Fruit fly (Drosophila melanogaster) whole organism, embryonic: ENCODE measurements around the gene CG9166.

Source experiments
- ATbp ChIP-seq: fragments of 200-800 bp; sonication (Bioruptor generic); optimal IDR thresholded peaks from 2 replicates; lab custom pipeline; 2017; ENCODE audit warnings: missing biosample characterization, mild to moderate bottlenecking, missing genetic modification characterization, missing genetic modification reagents
- B-H1 ChIP-seq: fragments of 200-800 bp; sonication (Bioruptor generic); IDR thresholded peaks from 3 replicates; pipeline ENCODE4 v1.3.6; 2022; ENCODE audit warnings: missing biosample characterization, missing genetic modification characterization
- CG10209 ChIP-seq: fragments of 200-800 bp; sonication (Bioruptor generic); optimal IDR thresholded peaks from 3 replicates; lab custom pipeline; 2017; ENCODE audit warnings: missing biosample characterization, mild to moderate bottlenecking, missing genetic modification characterization, missing genetic modification reagents
- CG12104 ChIP-seq: fragments of 200-800 bp; sonication (Bioruptor generic); optimal IDR thresholded peaks from 3 replicates; lab custom pipeline; 2016; ENCODE audit warnings: missing biosample characterization, missing genetic modification characterization
- CG12219 ChIP-seq: fragments of 200-800 bp; sonication (Bioruptor generic); optimal IDR thresholded peaks from 3 replicates; lab custom pipeline; 2018; ENCODE audit warnings: missing biosample characterization, mild to moderate bottlenecking, missing genetic modification characterization
- CG12236 ChIP-seq: fragments of 200-800 bp; sonication (Bioruptor generic); optimal IDR thresholded peaks from 2 replicates; lab custom pipeline; 2016; ENCODE audit warnings: missing biosample characterization, missing genetic modification characterization
- CG1233 ChIP-seq: fragments of 200-800 bp; sonication (Bioruptor generic); optimal IDR thresholded peaks from 4 replicates; lab custom pipeline; 2018; ENCODE audit warnings: missing biosample characterization, mild to moderate bottlenecking, missing genetic modification characterization
- CG12769 ChIP-seq: fragments of 200-800 bp; sonication (Bioruptor generic); optimal IDR thresholded peaks from 2 replicates; lab custom pipeline; 2019; ENCODE audit warnings: missing biosample characterization, mild to moderate bottlenecking, missing genetic modification characterization, moderate library complexity
- CG13424 ChIP-seq: fragments of 200-800 bp; sonication (Bioruptor generic); optimal IDR thresholded peaks from 2 replicates; lab custom pipeline; 2019; ENCODE audit warnings: missing biosample characterization, mild to moderate bottlenecking, missing genetic modification characterization, moderate library complexity
- CG13894 ChIP-seq: fragments of 200-800 bp; sonication (Bioruptor generic); optimal IDR thresholded peaks from 3 replicates; lab custom pipeline; 2018; ENCODE audit warnings: missing biosample characterization, mild to moderate bottlenecking, missing genetic modification characterization, moderate library complexity
- CG33557 ChIP-seq: fragments of 200-800 bp; sonication (Bioruptor generic); optimal IDR thresholded peaks from 2 replicates; lab custom pipeline; 2019; ENCODE audit warnings: missing biosample characterization, mild to moderate bottlenecking, missing genetic modification characterization, moderate library complexity
- CG6254 ChIP-seq: fragments of 200-800 bp; sonication (Bioruptor generic); optimal IDR thresholded peaks from 3 replicates; lab custom pipeline; 2017; ENCODE audit warnings: mild to moderate bottlenecking, missing biosample characterization, missing genetic modification reagents, missing genetic modification characterization
- CG6689 ChIP-seq: fragments of 200-800 bp; sonication (Bioruptor generic); IDR thresholded peaks from 2 replicates; pipeline ENCODE4 v1.3.6; 2022; ENCODE audit warnings: missing biosample characterization, missing genetic modification characterization
- CG7556 ChIP-seq: fragments of 200-800 bp; sonication (Bioruptor generic); optimal IDR thresholded peaks from 2 replicates; lab custom pipeline; 2017; ENCODE audit warnings: missing biosample characterization, mild to moderate bottlenecking, missing genetic modification characterization
- CG8388 ChIP-seq: fragments of 200-800 bp; sonication (Bioruptor generic); optimal IDR thresholded peaks from 2 replicates; lab custom pipeline; 2019; ENCODE audit warnings: missing biosample characterization, mild to moderate bottlenecking, missing genetic modification characterization, moderate library complexity
- Dbx ChIP-seq: fragments of 200-800 bp; sonication (Bioruptor generic); IDR thresholded peaks from 3 replicates; pipeline ENCODE4 v1.3.6; 2022; ENCODE audit warnings: missing biosample characterization, missing genetic modification characterization
- E2f2 ChIP-seq: fragments of 200-800 bp; sonication (Bioruptor generic); IDR thresholded peaks from 2 replicates; pipeline ENCODE4 v1.3.6; 2022; ENCODE audit warnings: missing biosample characterization, missing genetic modification characterization
- Ets65A ChIP-seq: fragments of 200-800 bp; sonication (Bioruptor generic); peaks from one replicate; lab custom pipeline; 2016; ENCODE audit warnings: missing biosample characterization, missing genetic modification characterization
- HLH3B ChIP-seq: fragments of 200-800 bp; sonication (Bioruptor generic); IDR thresholded peaks from 2 replicates; pipeline ENCODE4 v1.3.6; 2022; ENCODE audit warnings: missing biosample characterization, missing genetic modification characterization
- Hr51 ChIP-seq, 2 experiments: fragments of 200-800 bp; sonication (Bioruptor generic); optimal IDR thresholded peaks; 2 replicates in 1 of 2; 3 replicates in 1 of 2; lab custom pipeline; 2016 to 2018; ENCODE audit warnings: missing biosample characterization in 2 of 2, missing genetic modification characterization in 2 of 2, mild to moderate bottlenecking in 1 of 2, moderate library complexity in 1 of 2
- Hsf ChIP-seq: fragments of 200-800 bp; sonication (Bioruptor generic); optimal IDR thresholded peaks from 3 replicates; lab custom pipeline; 2016; ENCODE audit warnings: missing biosample characterization, missing genetic modification characterization
- Med ChIP-seq: fragments of 200-800 bp; sonication (Bioruptor generic); peaks from one replicate; lab custom pipeline; 2016; ENCODE audit warnings: missing biosample characterization, missing genetic modification characterization, mild to moderate bottlenecking, inconsistent platforms, moderate library complexity
- Nf-YB ChIP-seq: fragments of 200-800 bp; sonication (Bioruptor generic); optimal IDR thresholded peaks from 3 replicates; lab custom pipeline; 2019; ENCODE audit warnings: missing biosample characterization, mild to moderate bottlenecking, missing genetic modification characterization, moderate library complexity
- Optix ChIP-seq: fragments of 200-800 bp; sonication (Bioruptor generic); IDR thresholded peaks from 3 replicates; pipeline ENCODE4 v1.3.6; 2022; ENCODE audit warnings: missing biosample characterization, missing genetic modification characterization
- Rfx ChIP-seq: fragments of 200-800 bp; sonication (Bioruptor generic); IDR thresholded peaks from 2 replicates; pipeline ENCODE4 v1.3.6; 2022; ENCODE audit warnings: missing biosample characterization, missing genetic modification characterization
- abd-A ChIP-seq: fragments of 200-800 bp; sonication (Bioruptor generic); optimal IDR thresholded peaks from 3 replicates; lab custom pipeline; 2019; ENCODE audit warnings: missing biosample characterization, mild to moderate bottlenecking, missing genetic modification characterization, moderate library complexity
- bcd ChIP-seq: fragments of 200-800 bp; sonication (Bioruptor generic); optimal IDR thresholded peaks from 2 replicates; lab custom pipeline; 2017; ENCODE audit warnings: missing biosample characterization, mild to moderate bottlenecking, missing genetic modification characterization
- bsh ChIP-seq, 2 experiments: fragments of 200-800 bp; sonication (Bioruptor generic); optimal IDR thresholded peaks; 2 replicates each; lab custom pipeline; 2017 to 2018; ENCODE audit warnings: mild to moderate bottlenecking in 2 of 2, missing biosample characterization in 2 of 2, missing genetic modification characterization in 2 of 2, moderate library complexity in 1 of 2
- chif ChIP-seq, 2 experiments: fragments of 200-800 bp; sonication (Bioruptor generic); optimal IDR thresholded peaks; 3 replicates each; lab custom pipeline; 2016; ENCODE audit warnings: missing biosample characterization in 2 of 2, missing genetic modification characterization in 2 of 2
- chinmo ChIP-seq: fragments of 200-800 bp; sonication (Bioruptor generic); IDR thresholded peaks from 4 replicates; pipeline ENCODE4 v1.3.6; 2022; ENCODE audit warnings: missing biosample characterization, missing genetic modification characterization; ENCODE audit not compliant: partially characterized antibody
- ci ChIP-seq: fragments of 200-800 bp; sonication (Bioruptor generic); IDR thresholded peaks from 3 replicates; pipeline ENCODE4 v1.3.6; 2022; ENCODE audit warnings: missing biosample characterization, missing genetic modification characterization
- gem ChIP-seq: fragments of 200-800 bp; sonication (Bioruptor generic); optimal IDR thresholded peaks from 2 replicates; lab custom pipeline; 2019; ENCODE audit warnings: missing biosample characterization, mild to moderate bottlenecking, missing genetic modification characterization, moderate library complexity
- pfk ChIP-seq: fragments of 200-800 bp; sonication (Bioruptor generic); optimal IDR thresholded peaks from 2 replicates; lab custom pipeline; 2018; ENCODE audit warnings: missing biosample characterization, mild to moderate bottlenecking, missing genetic modification characterization, moderate library complexity
- pho ChIP-seq: fragments of 200-800 bp; sonication (Bioruptor generic); optimal IDR thresholded peaks from 2 replicates; lab custom pipeline; 2016; ENCODE audit warnings: missing biosample characterization, missing genetic modification characterization
- pnt ChIP-seq: fragments of 200-800 bp; sonication (Bioruptor generic); optimal IDR thresholded peaks from 3 replicates; lab custom pipeline; 2016; ENCODE audit warnings: missing biosample characterization, missing genetic modification characterization
- run ChIP-seq: fragments of 200-800 bp; sonication (Bioruptor generic); optimal IDR thresholded peaks from 3 replicates; lab custom pipeline; 2018; ENCODE audit warnings: missing biosample characterization, mild to moderate bottlenecking, missing genetic modification characterization
- schlank ChIP-seq: fragments of 200-800 bp; sonication (Bioruptor generic); optimal IDR thresholded peaks from 2 replicates; lab custom pipeline; 2018; ENCODE audit warnings: missing biosample characterization, mild to moderate bottlenecking, missing genetic modification characterization
- sd ChIP-seq: fragments of 200-800 bp; sonication (Bioruptor generic); optimal IDR thresholded peaks from 3 replicates; lab custom pipeline; 2018; ENCODE audit warnings: missing biosample characterization, mild to moderate bottlenecking, missing genetic modification characterization, moderate library complexity
- sr ChIP-seq: fragments of 200-800 bp; sonication (Bioruptor generic); IDR thresholded peaks from 3 replicates; pipeline ENCODE4 v1.3.6; 2022; ENCODE audit warnings: missing biosample characterization, missing genetic modification characterization
- stc ChIP-seq: fragments of 200-800 bp; sonication (Bioruptor generic); IDR thresholded peaks from 2 replicates; pipeline ENCODE4 v1.3.6; 2022; ENCODE audit warnings: missing biosample characterization, missing genetic modification characterization
- trh ChIP-seq: fragments of 200-800 bp; sonication (Bioruptor generic); optimal IDR thresholded peaks from 2 replicates; lab custom pipeline; 2016; ENCODE audit warnings: missing biosample characterization, missing genetic modification characterization
- tx ChIP-seq: fragments of 200-800 bp; sonication (Bioruptor generic); optimal IDR thresholded peaks from 2 replicates; lab custom pipeline; 2016; ENCODE audit warnings: missing biosample characterization, missing genetic modification characterization

The CG9166 gene

dm6 chr3L:1376014-1376745, 25.3 kb downstream of the CG9166 start (continued):
- peak; percentile 69; the same call in 1 of the 3 replicates for TF ChIP-seq ci
- peak; percentile 49 to 71 for TF ChIP-seq bsh (GFP tag; optimal IDR thresholded peaks at IDR 0.05; lab: Kevin White, UChicago)
- peak; percentile 41; the same call in 1 of the 2 replicates for TF ChIP-seq HLH3B (GFP tag; lab: Robert Waterston, UW)
- TF ChIP-seq pnt: peak; percentile 35
- peak; percentile 60 for TF ChIP-seq CG6689 (GFP tag; lab: Robert Waterston, UW)
- TF ChIP-seq CG13424 (tag; lab: Kevin White, UChicago): peak; percentile 51
- peak; percentile 26; the same call in 2 of the 3 replicates for TF ChIP-seq B-H1 (GFP tag; lab: Robert Waterston, UW)
- TF ChIP-seq gem (tag; lab: Kevin White, UChicago): peak; percentile 65
- peak; percentile 47 for TF ChIP-seq ATbp (GFP tag; lab: Kevin White, UChicago)
- no peak for TF ChIP-seq CG12104
- peak; percentile 1 for TF ChIP-seq tx
- TF ChIP-seq CG8388 (GFP tag; lab: Kevin White, UChicago): peak; percentile 57
- TF ChIP-seq CG6254 (GFP tag; lab: Kevin White, UChicago): peak; percentile 22
- peak; percentile 46; the same call in 1 of the 3 replicates for TF ChIP-seq Optix (GFP tag; lab: Robert Waterston, UW)
- TF ChIP-seq pho (GFP tag; lab: Kevin White, UChicago): no peak
- TF ChIP-seq CG7556 (GFP tag; lab: Kevin White, UChicago): peak; percentile 28
- peak; percentile 60 for TF ChIP-seq Rfx (GFP tag; lab: Robert Waterston, UW)
- peak; percentile 62 for TF ChIP-seq CG12219
- peak; percentile 2 for TF ChIP-seq run
- peak in 1 of 2 experiments; percentile 70 for TF ChIP-seq Hr51 (GFP tag; optimal IDR thresholded peaks at IDR 0.05; lab: Kevin White, UChicago)
- TF ChIP-seq pfk (GFP tag; lab: Kevin White, UChicago): no peak
- TF ChIP-seq bcd: peak; percentile 30
- peak; percentile 78 for TF ChIP-seq Ets65A (GFP tag; lab: Kevin White, UChicago)
- no peak for TF ChIP-seq E2f2

- TF ChIP-seq CG12236 (GFP tag; lab: Kevin White, UChicago) (no peak), B-H1 (GFP tag; lab: Robert Waterston, UW) (no peak), schlank (tag; lab: Kevin White, UChicago) (no peak), sr (GFP tag; lab: Robert Waterston, UW) (peak; percentile 62; the same call in 1 of the 3 replicates), abd-A (tag; lab: Kevin White, UChicago) (peak; percentile 4), Hsf (no peak), CG12769 (tag; lab: Kevin White, UChicago) (peak; percentile 46), CG10209 (GFP tag; lab: Kevin White, UChicago) (no peak), sd (tag; lab: Kevin White, UChicago) (peak; percentile 98), trh (GFP tag; lab: Kevin White, UChicago) (no peak), chinmo (GFP tag; lab: Robert Waterston, UW) (peak; percentile 49; the same call in 1 of the 4 replicates), chif (GFP tag; optimal IDR thresholded peaks at IDR 0.05; lab: Kevin White, UChicago) (no peak), Nf-YB (no peak), CG13894 (peak; percentile 4), CG1233 (GFP tag; lab: Kevin White, UChicago) (no peak), CG33557 (GFP tag; lab: Kevin White, UChicago) (no peak), Dbx (GFP tag; lab: Robert Waterston, UW) (no peak), Med (peak; percentile 78), stc (no peak)
Observed at dm6 chr3L:1378098-1378645, 27.3 kb downstream of the CG9166 start.
